Worm (Caenorhabditis elegans): ENCODE results near the gene marb-1.

Gene marb-1

DNA sequence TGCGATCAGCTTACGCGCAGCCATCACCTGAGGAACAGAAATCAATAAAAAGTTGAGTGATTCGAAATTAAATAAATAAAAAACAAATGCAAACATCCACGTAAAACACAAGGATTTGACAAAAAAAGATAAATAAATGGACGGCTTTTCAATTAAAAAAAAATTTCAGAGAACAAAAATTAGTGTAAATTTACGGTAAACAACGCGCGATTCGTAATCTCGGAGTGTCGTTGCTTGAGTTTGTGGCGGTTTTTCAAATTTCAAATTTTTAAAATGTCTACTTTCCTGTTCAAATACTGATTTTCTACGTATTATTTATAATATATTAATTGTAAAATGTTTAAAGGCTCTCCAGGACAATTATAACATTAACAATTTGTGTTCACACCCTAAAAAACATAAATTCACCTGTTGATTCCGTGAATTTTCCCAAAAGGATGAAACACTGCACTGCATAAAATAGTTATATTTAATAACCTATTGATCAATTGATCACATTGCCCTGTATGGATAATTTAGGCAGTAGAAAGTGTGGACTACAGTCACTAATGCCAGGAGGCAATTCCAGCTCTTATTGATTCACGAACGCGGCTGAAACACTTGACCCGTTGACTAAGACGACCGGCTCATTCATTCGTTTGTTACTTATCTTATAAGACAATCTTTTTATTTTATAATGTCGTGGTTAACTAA is at the start of gene marb-1, which contains the start of gene F35G2.3 (continued):
- TF ChIP-seq nhr-102 (tag; optimal IDR thresholded peaks at IDR 0.05), result no peak
- TF ChIP-seq rbr-2 (tag; optimal IDR thresholded peaks at IDR 0.05), result no peak
- TF ChIP-seq nhr-10 (tag; optimal IDR thresholded peaks at IDR 0.05), result no peak
- no peak for TF ChIP-seq mdl-1 (tag; optimal IDR thresholded peaks at IDR 0.05)
- no peak for TF ChIP-seq F49E8.2 (tag; optimal IDR thresholded peaks at IDR 0.05; ENCODE audit: borderline replicate concordance)
- no peak for TF ChIP-seq ceh-82 (tag; optimal IDR thresholded peaks at IDR 0.05)
- TF ChIP-seq duxl-1 (tag; optimal IDR thresholded peaks at IDR 0.05; ENCODE audit: poor library complexity), result no peak
- TF ChIP-seq lsy-2 (tag; optimal IDR thresholded peaks at IDR 0.05), result peak in 1 of 2 experiments; percentile 78
- TF ChIP-seq Y48G9A.11 (GFP tag; IDR thresholded peaks at IDR 0.05), result peak; percentile 98
- no peak for TF ChIP-seq daf-12 (tag; optimal IDR thresholded peaks at IDR 0.05)
- no peak for TF ChIP-seq lin-29 (GFP tag; IDR thresholded peaks at IDR 0.05)
- TF ChIP-seq ctbp-1 (GFP tag; IDR thresholded peaks at IDR 0.05), result no peak
- 0 out of 2 replicates have a peak, but pooled peaks have one; percentile 6 for TF ChIP-seq lin-38 (GFP tag; IDR thresholded peaks at IDR 0.05)
- no peak for TF ChIP-seq aha-1 (tag)
- TF ChIP-seq unc-39 (tag; optimal IDR thresholded peaks at IDR 0.05), result no peak
- TF ChIP-seq ztf-7 (tag; optimal IDR thresholded peaks at IDR 0.05), result peak; percentile 57

DNA sequence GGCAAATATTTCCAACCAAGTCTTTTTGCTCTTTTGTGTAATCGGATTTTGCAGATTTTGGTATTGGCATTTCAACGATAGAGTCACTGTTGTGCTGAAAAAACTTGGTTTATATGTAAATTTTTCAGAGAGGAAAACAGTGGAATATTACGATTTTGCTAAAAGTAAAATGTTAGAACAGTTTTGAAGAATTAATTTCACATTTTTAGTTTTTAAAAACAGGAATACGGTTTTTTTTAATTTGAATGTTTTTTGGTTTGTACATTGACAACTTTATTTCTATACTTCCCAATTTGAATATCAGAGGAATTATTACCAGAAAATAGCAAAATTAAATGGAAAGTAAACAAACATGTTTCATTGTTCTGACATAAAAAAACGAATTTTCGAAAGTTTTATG is 43.8 kb upstream of the marb-1 start, which contains the start of gene dnj-26:
dnj-26 (minus strand) TSS at position 101 of the 400 bp plus-strand sequence.
- TF ChIP-seq ceh-82 (tag; optimal IDR thresholded peaks at IDR 0.05) (no peak), dpl-1 (GFP tag; optimal IDR thresholded peaks at IDR 0.05) (no peak), php-3 (GFP tag; IDR thresholded peaks at IDR 0.05) (no peak), zfp-2 (tag; optimal IDR thresholded peaks at IDR 0.05) (no peak), lin-1 (GFP tag; IDR thresholded peaks at IDR 0.05) (no peak), mep-1 (tag; optimal IDR thresholded peaks at IDR 0.05) (no peak), nhr-102 (tag; optimal IDR thresholded peaks at IDR 0.05) (no peak), daf-8 (GFP tag; IDR thresholded peaks at IDR 0.05) (no peak), ces-1 (GFP tag; optimal IDR thresholded peaks at IDR 0.05) (no peak), mxl-2 (GFP tag; conservative IDR thresholded peaks at IDR 0.05) (no peak), lim-7 (GFP tag; IDR thresholded peaks at IDR 0.05) (no peak), gei-8 (GFP tag; optimal IDR thresholded peaks at IDR 0.05) (no peak), saeg-2 (GFP tag; IDR thresholded peaks at IDR 0.05) (no peak), mdt-29 (GFP tag; IDR thresholded peaks at IDR 0.05) (no peak), mdl-1 (tag; optimal IDR thresholded peaks at IDR 0.05) (no peak), ama-1 (optimal IDR thresholded peaks at IDR 0.05) (no peak)

DNA sequence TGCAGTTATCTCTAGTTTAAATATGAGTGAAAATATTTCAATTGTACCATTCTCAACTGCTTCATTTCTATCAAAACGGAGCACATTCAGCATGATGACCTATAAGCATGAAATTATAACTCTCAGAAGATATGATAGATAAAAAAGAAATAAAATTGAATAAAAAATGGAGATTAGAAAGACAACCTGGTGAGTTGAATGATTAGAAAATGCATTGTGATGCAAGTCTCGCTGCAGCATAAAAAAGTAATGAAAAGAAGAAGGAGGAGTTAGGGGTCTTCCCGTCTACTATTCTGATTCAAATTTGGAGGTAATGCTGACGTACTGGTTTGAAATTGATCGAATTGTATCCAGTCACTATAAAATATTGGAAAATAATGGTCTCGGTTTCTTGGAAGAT is 35.9 kb upstream of the marb-1 start, which contains the start of gene sre-15:
sre-15 (minus strand) TSS at position 101 of the 400 bp plus-strand sequence.
- TF ChIP-seq nhr-6 (tag; optimal IDR thresholded peaks at IDR 0.05) (no peak), dpl-1 (GFP tag; optimal IDR thresholded peaks at IDR 0.05) (no peak), vab-7 (GFP tag; IDR thresholded peaks at IDR 0.05) (no peak)

DNA sequence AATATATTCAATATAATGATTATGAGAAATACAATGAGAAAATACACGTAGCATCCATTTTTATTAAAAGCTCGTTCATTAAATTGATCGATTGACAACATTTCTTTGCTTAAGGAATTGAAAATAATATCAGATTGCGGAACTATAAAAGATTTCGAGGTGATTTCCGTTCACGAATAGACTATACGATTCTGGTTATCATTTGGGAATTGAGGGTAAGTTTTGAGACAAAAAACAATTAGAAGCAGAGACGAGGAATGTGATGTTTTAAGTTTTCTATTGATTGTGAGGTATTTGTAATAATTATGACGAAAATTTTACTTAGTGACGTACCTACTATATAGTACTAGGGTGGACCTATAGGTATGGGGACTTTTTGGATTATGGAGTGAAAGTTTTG is 30.0 kb upstream of the marb-1 start, which contains the start of gene sre-19:
sre-19 (minus strand) TSS at position 101 of the 400 bp plus-strand sequence.
- TF ChIP-seq D1046.2 (GFP tag; IDR thresholded peaks at IDR 0.05) (no peak), snpc-4 (tag; optimal IDR thresholded peaks at IDR 0.05) (no peak), ceh-62 (tag; optimal IDR thresholded peaks at IDR 0.05) (no peak), zfp-3 (GFP tag; conservative IDR thresholded peaks at IDR 0.05) (no peak), mdt-29 (GFP tag; IDR thresholded peaks at IDR 0.05) (no peak), egl-27 (tag; optimal IDR thresholded peaks at IDR 0.05) (no peak), F44E2.7 (GFP tag; IDR thresholded peaks at IDR 0.05) (no peak), F37D6.2 (tag; optimal IDR thresholded peaks at IDR 0.05) (no peak), lin-13 (GFP tag; optimal IDR thresholded peaks at IDR 0.05) (no peak), lim-7 (GFP tag; IDR thresholded peaks at IDR 0.05) (no peak)
